Worm (Caenorhabditis elegans): Measurements from ENCODE around the gene C39F7.5.

DNA sequence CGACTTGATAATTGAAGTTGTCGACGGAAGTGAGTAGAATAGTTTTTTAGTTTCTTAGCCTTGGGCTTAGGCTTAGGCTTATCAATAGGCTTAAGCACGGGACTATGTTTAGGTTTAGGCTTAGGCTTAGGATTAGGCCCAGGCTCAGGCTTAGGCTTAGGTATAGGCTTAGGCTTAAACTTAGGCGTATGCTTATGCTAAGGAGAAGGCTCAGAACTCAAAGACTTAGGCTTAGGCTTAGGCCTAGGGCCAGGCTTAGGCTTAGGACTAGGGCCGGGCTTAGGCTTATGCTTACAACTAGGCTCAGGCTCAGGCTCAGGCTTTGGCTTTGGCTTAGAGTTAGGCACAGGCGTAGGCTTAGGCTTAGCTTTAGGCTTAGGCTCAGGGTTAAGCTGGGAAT, 2.0 kb downstream of the C39F7.5 start:
- TF ChIP-seq ztf-4 (tag; optimal IDR thresholded peaks at IDR 0.05) (no peak), sea-2 (GFP tag; optimal IDR thresholded peaks at IDR 0.05) (no peak), pqm-1 (tag; optimal IDR thresholded peaks at IDR 0.05) (no peak), elt-3 (tag; optimal IDR thresholded peaks at IDR 0.05) (no peak), ceh-16 (tag; optimal IDR thresholded peaks at IDR 0.05) (no peak), ztf-11 (tag; optimal IDR thresholded peaks at IDR 0.05) (no peak)

All from whole organism, L3 larva.